Worm (Caenorhabditis elegans) whole organism, L2 larva: ENCODE results near the gene str-205.

Experiments
- C34F6.9 ChIP-seq: fragments of 150-350 bp; optimal IDR thresholded peaks from 2 replicates; lab custom pipeline; 2014; ENCODE audit warnings: missing biosample characterization, missing genetic modification characterization
- F13H6.1 ChIP-seq: sonication (generic microtip); optimal IDR thresholded peaks from 2 replicates; lab custom pipeline; 2016; ENCODE audit warnings: missing genetic modification characterization, missing compliant biosample characterization
- R02D3.7 ChIP-seq: fragments of 150-350 bp; optimal IDR thresholded peaks from 2 replicates; lab custom pipeline; 2014; ENCODE audit warnings: missing biosample characterization, missing genetic modification characterization
- Y55F3AM.14 ChIP-seq: fragments of 200-800 bp; sonication (Bioruptor generic); optimal IDR thresholded peaks from 2 replicates; lab custom pipeline; 2018; ENCODE audit warnings: mild to moderate bottlenecking, missing genetic modification characterization, missing compliant biosample characterization
- ZK546.5 ChIP-seq: sonication (generic microtip); optimal IDR thresholded peaks from 2 replicates; lab custom pipeline; 2017; ENCODE audit warnings: missing biosample characterization, missing genetic modification characterization
- alr-1 ChIP-seq: fragments of 150-350 bp; optimal IDR thresholded peaks from 2 replicates; lab custom pipeline; 2014; ENCODE audit warnings: missing biosample characterization, missing genetic modification characterization
- ceh-16 ChIP-seq: fragments of 150-350 bp; optimal IDR thresholded peaks from 2 replicates; lab custom pipeline; 2014; ENCODE audit warnings: missing biosample characterization, missing genetic modification characterization
- crh-2 ChIP-seq: sonication (generic microtip); optimal IDR thresholded peaks from 2 replicates; lab custom pipeline; 2017; ENCODE audit warnings: missing biosample characterization, missing genetic modification characterization
- egl-27 ChIP-seq: sonication (generic microtip); optimal IDR thresholded peaks from 3 replicates; lab custom pipeline; 2017; ENCODE audit warnings: missing biosample characterization, missing genetic modification reagents, missing genetic modification characterization
- elt-1 ChIP-seq: fragments of 150-350 bp; optimal IDR thresholded peaks from 2 replicates; lab custom pipeline; 2014; ENCODE audit warnings: missing biosample characterization, missing genetic modification characterization
- elt-3 ChIP-seq: sonication (generic microtip); optimal IDR thresholded peaks from 2 replicates; lab custom pipeline; 2017; ENCODE audit warnings: missing biosample characterization, missing genetic modification characterization
- fos-1 ChIP-seq: fragments of 150-350 bp; optimal IDR thresholded peaks from 2 replicates; lab custom pipeline; 2014; ENCODE audit warnings: missing biosample characterization, missing genetic modification characterization
- gmeb-1 ChIP-seq: fragments of 150-350 bp; optimal IDR thresholded peaks from 2 replicates; lab custom pipeline; 2014; ENCODE audit warnings: missing biosample characterization, missing genetic modification characterization
- lin-11 ChIP-seq: fragments of 150-350 bp; sonication (generic microtip); optimal IDR thresholded peaks from 2 replicates; lab custom pipeline; 2014; ENCODE audit warnings: missing biosample characterization, missing genetic modification characterization, inconsistent platforms, mixed read lengths
- lin-39 ChIP-seq: fragments of 150-350 bp; optimal IDR thresholded peaks from 2 replicates; lab custom pipeline; 2014; ENCODE audit warnings: missing biosample characterization, missing genetic modification reagents, missing genetic modification characterization
- mab-5 ChIP-seq: fragments of 150-350 bp; optimal IDR thresholded peaks from 2 replicates; lab custom pipeline; 2014; ENCODE audit warnings: missing biosample characterization, missing genetic modification characterization
- mbf-1 ChIP-seq: sonication (generic microtip); optimal IDR thresholded peaks from 2 replicates; lab custom pipeline; 2017; ENCODE audit warnings: missing biosample characterization, missing genetic modification characterization
- mdl-1 ChIP-seq, 2 experiments: fragments of 150-350 bp in 1 of 2; sonication (generic microtip) in 1 of 2; optimal IDR thresholded peaks; 2 replicates each; lab custom pipeline; 2017; ENCODE audit warnings: missing biosample characterization in 2 of 2, missing genetic modification characterization in 2 of 2
- nhr-10 ChIP-seq: sonication (generic microtip); optimal IDR thresholded peaks from 2 replicates; lab custom pipeline; 2017; ENCODE audit warnings: missing biosample characterization, missing genetic modification characterization
- nhr-11 ChIP-seq: fragments of 150-350 bp; optimal IDR thresholded peaks from 2 replicates; lab custom pipeline; 2014; ENCODE audit warnings: missing biosample characterization, missing genetic modification characterization
- nhr-12 ChIP-seq: fragments of 150-350 bp; optimal IDR thresholded peaks from 2 replicates; lab custom pipeline; 2014; ENCODE audit warnings: missing biosample characterization, missing genetic modification characterization
- nhr-129 ChIP-seq: fragments of 150-350 bp; optimal IDR thresholded peaks from 2 replicates; lab custom pipeline; 2014; ENCODE audit warnings: missing biosample characterization, missing genetic modification characterization
- nhr-21 ChIP-seq: fragments of 150-350 bp; optimal IDR thresholded peaks from 2 replicates; lab custom pipeline; 2014; ENCODE audit warnings: missing biosample characterization, missing genetic modification characterization
- nhr-237 ChIP-seq: fragments of 150-350 bp; optimal IDR thresholded peaks from 2 replicates; lab custom pipeline; 2014; ENCODE audit warnings: missing biosample characterization, missing genetic modification characterization
- nhr-25 ChIP-seq: fragments of 150-350 bp; sonication (generic microtip); optimal IDR thresholded peaks from 3 replicates; lab custom pipeline; 2014; ENCODE audit warnings: missing biosample characterization, missing genetic modification characterization
- nhr-6 ChIP-seq: fragments of 150-350 bp; optimal IDR thresholded peaks from 2 replicates; lab custom pipeline; 2014; ENCODE audit warnings: missing biosample characterization, missing genetic modification characterization
- nhr-77 ChIP-seq: fragments of 150-350 bp; optimal IDR thresholded peaks from 2 replicates; lab custom pipeline; 2014; ENCODE audit warnings: missing biosample characterization, missing genetic modification characterization
- peb-1 ChIP-seq: fragments of 150-350 bp; optimal IDR thresholded peaks from 2 replicates; lab custom pipeline; 2014; ENCODE audit warnings: missing biosample characterization, missing genetic modification characterization
- sma-3 ChIP-seq: sonication (generic microtip); optimal IDR thresholded peaks from 2 replicates; lab custom pipeline; 2016; ENCODE audit warnings: missing genetic modification reagents, missing genetic modification characterization, missing compliant biosample characterization
- sma-9 ChIP-seq, 2 experiments: fragments of 150-350 bp in 1 of 2; sonication (generic microtip) in 1 of 2; optimal IDR thresholded peaks; 2 replicates each; lab custom pipeline; 2014 to 2016; ENCODE audit warnings: missing genetic modification characterization in 2 of 2, mild to moderate bottlenecking in 1 of 2, missing biosample characterization in 1 of 2, missing compliant biosample characterization in 1 of 2, missing genetic modification reagents in 1 of 2, moderate library complexity in 1 of 2
- snpc-4 ChIP-seq: fragments of 150-350 bp; optimal IDR thresholded peaks from 2 replicates; lab custom pipeline; 2014; ENCODE audit warnings: missing biosample characterization, missing genetic modification characterization
- unc-39 ChIP-seq: fragments of 150-350 bp; optimal IDR thresholded peaks from 2 replicates; lab custom pipeline; 2014; ENCODE audit warnings: missing biosample characterization, missing genetic modification characterization
- unc-55 ChIP-seq: fragments of 150-350 bp; sonication (generic microtip); optimal IDR thresholded peaks from 3 replicates; lab custom pipeline; 2014; ENCODE audit warnings: missing biosample characterization, missing genetic modification reagents, missing genetic modification characterization
- unc-62 ChIP-seq: fragments of 150-350 bp; optimal IDR thresholded peaks from 2 replicates; lab custom pipeline; 2014; ENCODE audit warnings: missing biosample characterization, missing genetic modification reagents, missing genetic modification characterization
- ztf-1 ChIP-seq: fragments of 200-800 bp; sonication (Bioruptor generic); conservative IDR thresholded peaks from 2 replicates; pipeline ENCODE4 v1.3.6; 2022; ENCODE audit warnings: missing genetic modification characterization, missing compliant biosample characterization
- ztf-11 ChIP-seq: sonication (generic microtip); optimal IDR thresholded peaks from 2 replicates; lab custom pipeline; 2017; ENCODE audit warnings: missing biosample characterization, missing genetic modification characterization
- ztf-4 ChIP-seq: fragments of 150-350 bp; optimal IDR thresholded peaks from 2 replicates; lab custom pipeline; 2014; ENCODE audit warnings: missing biosample characterization, missing genetic modification characterization

The str-205 gene

DNA sequence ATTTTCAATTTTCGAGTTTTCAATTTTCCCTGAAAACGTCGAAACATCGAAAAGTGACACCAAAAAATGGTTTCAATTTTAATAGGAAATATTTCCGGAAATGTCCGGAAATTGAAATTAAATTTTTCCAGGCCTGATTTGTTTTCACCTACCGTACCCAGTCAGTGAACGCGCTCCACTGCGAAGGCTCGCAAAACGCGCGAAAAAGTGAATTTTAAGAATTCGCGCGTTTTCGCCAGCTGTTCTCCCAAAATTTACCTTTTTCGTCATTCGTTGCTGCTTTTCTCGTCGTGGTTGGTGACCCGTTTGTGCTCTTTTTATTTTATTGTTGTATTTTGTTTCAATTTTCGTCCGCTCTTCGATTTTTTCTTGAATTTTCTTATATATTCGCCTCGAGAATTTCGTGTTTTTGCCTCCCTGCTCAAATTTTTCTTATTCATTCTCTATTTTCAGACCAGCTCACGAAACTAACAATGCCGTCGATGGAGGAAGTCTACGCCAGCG, 39.7 kb downstream of the str-205 start, which contains the start of gene T19H12.2:
Gene T19H12.2 (plus strand): TSS at position 454 of the 504 bp plus-strand sequence.
- TF ChIP-seq ztf-11 (tag; lab: Kevin White, UChicago) = no peak
- no peak for TF ChIP-seq nhr-6 (tag; lab: Kevin White, UChicago)
- TF ChIP-seq nhr-77 = no peak
- TF ChIP-seq egl-27 (tag; lab: Kevin White, UChicago) = no peak
- no peak for TF ChIP-seq ztf-1 (GFP tag; lab: Robert Waterston, UW)
- no peak for TF ChIP-seq unc-55
- no peak for TF ChIP-seq nhr-237 (tag; lab: Kevin White, UChicago)
- TF ChIP-seq peb-1 = no peak
- TF ChIP-seq fos-1 = no peak
- TF ChIP-seq ceh-16 (tag; lab: Kevin White, UChicago) = no peak
- TF ChIP-seq unc-62 = no peak
- TF ChIP-seq gmeb-1 (tag; lab: Kevin White, UChicago) = no peak
- TF ChIP-seq nhr-21 (tag; lab: Kevin White, UChicago) = no peak

ce11 chrV:4889477-4889876, 40.3 kb downstream of the str-205 start, which contains the start of gene ugt-12:
ugt-12 (minus strand) TSS chrV:4889629.
- TF ChIP-seq ZK546.5 (tag; lab: Kevin White, UChicago) (no peak), sma-3 (GFP tag; lab: Kevin White, UChicago) (peak; percentile 8), sma-9 (GFP tag; optimal IDR thresholded peaks at IDR 0.05; lab: Kevin White, UChicago) (peak; percentile 82), sma-9 (tag; optimal IDR thresholded peaks at IDR 0.05; lab: Kevin White, UChicago) (no peak), crh-2 (peak; percentile 38), unc-39 (no peak), nhr-129 (tag; lab: Kevin White, UChicago) (peak; percentile 8), gmeb-1 (tag; lab: Kevin White, UChicago) (peak; percentile 7), nhr-25 (tag; lab: Kevin White, UChicago) (peak; percentile 3), fos-1 (peak; percentile 74)

DNA sequence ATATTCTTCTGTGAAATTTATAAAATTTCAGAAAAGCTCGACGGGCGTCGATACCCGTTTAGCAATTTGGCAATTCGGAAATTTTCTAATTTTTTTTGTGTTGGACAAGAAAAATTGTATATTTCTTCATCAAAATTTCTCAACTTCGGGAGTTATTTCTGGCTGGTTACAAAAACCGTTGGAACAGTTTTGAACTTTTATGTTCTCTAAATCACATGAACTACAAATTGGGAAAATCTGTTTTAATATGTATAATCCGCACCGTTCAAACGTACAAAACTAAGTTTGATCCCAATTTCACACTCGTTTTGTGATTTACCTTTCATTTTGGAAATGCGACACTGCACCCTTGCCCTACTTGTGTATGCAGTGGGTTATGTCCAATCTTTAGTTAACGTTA, 44.4 kb downstream of the str-205 start, which contains the start of gene T19H12.3:
Gene T19H12.3 (plus strand): TSS at position 301 of the 400 bp plus-strand sequence.
- TF ChIP-seq nhr-6 (tag; lab: Kevin White, UChicago) (no peak), F13H6.1 (tag; lab: Kevin White, UChicago) (no peak), unc-39 (no peak), nhr-21 (tag; lab: Kevin White, UChicago) (no peak), unc-55 (no peak), unc-62 (no peak), lin-39 (tag; lab: Kevin White, UChicago) (no peak), ZK546.5 (tag; lab: Kevin White, UChicago) (no peak), gmeb-1 (tag; lab: Kevin White, UChicago) (no peak), ztf-11 (tag; lab: Kevin White, UChicago) (no peak)

DNA sequence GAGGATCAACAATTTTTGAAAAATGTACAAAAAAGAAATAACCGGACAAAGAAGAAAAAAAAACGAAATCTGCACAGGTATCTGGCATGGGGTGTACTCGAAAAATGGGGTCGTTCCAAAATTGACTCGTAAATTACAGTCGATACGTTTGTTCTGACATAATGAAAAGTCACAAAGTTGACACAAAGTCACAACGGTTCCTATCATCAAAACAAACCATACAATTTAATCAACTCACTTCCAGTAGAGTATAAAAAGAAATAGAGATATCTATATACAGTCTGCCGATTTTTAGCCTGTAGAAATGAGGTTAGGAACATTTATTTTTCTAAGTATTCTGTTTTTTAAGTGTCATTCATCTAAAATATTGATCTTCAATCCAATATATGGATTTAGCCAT, 45.3 kb downstream of the str-205 start, which contains the start of gene T19H12.12:
Gene T19H12.12 (plus strand): TSS at position 301 of the 400 bp plus-strand sequence.
- TF ChIP-seq R02D3.7 = no peak
- TF ChIP-seq nhr-77 = no peak
- TF ChIP-seq crh-2 = no peak
- no peak for TF ChIP-seq elt-3 (tag; lab: Kevin White, UChicago)
- no peak for TF ChIP-seq alr-1
- no peak for TF ChIP-seq ztf-1 (GFP tag; lab: Robert Waterston, UW)
- TF ChIP-seq mdl-1 (tag; optimal IDR thresholded peaks at IDR 0.05; lab: Kevin White, UChicago) = no peak
- TF ChIP-seq peb-1 = no peak
- no peak for TF ChIP-seq nhr-11 (tag; lab: Kevin White, UChicago)
- no peak for TF ChIP-seq nhr-12 (tag; lab: Kevin White, UChicago)
- TF ChIP-seq sma-9 (GFP tag; optimal IDR thresholded peaks at IDR 0.05; lab: Kevin White, UChicago) = no peak
- TF ChIP-seq sma-9 (tag; optimal IDR thresholded peaks at IDR 0.05; lab: Kevin White, UChicago) = no peak
- TF ChIP-seq sma-3 (GFP tag; lab: Kevin White, UChicago) = no peak
- no peak for TF ChIP-seq nhr-10 (tag; lab: Kevin White, UChicago)
- no peak for TF ChIP-seq Y55F3AM.14 (GFP tag; lab: Kevin White, UChicago)

DNA sequence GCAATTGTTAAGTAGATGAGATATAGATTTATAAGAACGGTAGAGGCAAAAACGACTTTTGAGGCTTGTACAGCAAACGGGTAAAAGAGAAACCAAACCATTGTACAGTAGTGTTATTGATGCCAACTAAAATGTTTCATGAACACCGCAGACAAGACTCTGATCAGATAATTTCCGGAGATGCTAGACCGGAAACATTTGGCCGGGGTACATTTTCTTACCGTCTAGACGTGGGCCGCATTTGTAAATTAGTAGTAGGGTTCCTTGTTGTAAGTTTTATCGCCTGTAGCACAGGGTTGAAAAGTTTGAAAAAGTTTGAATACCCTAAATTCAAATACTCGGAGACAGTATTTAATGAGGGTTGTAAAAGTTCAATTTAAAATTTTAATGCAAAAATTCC, 48.4 kb downstream of the str-205 start, which contains the start of gene str-32:
Gene str-32 (minus strand): TSS at position 101 of the 400 bp plus-strand sequence.
- TF ChIP-seq nhr-21 (tag; lab: Kevin White, UChicago) (no peak), alr-1 (no peak), C34F6.9 (tag; lab: Kevin White, UChicago) (no peak), ztf-4 (no peak), peb-1 (no peak), elt-3 (tag; lab: Kevin White, UChicago) (no peak), elt-1 (no peak), mbf-1 (tag; lab: Kevin White, UChicago) (no peak), snpc-4 (tag; lab: Kevin White, UChicago) (no peak), ZK546.5 (tag; lab: Kevin White, UChicago) (no peak), nhr-11 (tag; lab: Kevin White, UChicago) (no peak), nhr-25 (tag; lab: Kevin White, UChicago) (no peak), unc-55 (no peak), lin-11 (tag; lab: Kevin White, UChicago) (no peak), egl-27 (tag; lab: Kevin White, UChicago) (no peak), crh-2 (no peak), lin-39 (tag; lab: Kevin White, UChicago) (no peak), mab-5 (no peak)
